Fruit fly (Drosophila melanogaster): ENCODE measurements around the gene Mur89F.

Gene Mur89F

DNA sequence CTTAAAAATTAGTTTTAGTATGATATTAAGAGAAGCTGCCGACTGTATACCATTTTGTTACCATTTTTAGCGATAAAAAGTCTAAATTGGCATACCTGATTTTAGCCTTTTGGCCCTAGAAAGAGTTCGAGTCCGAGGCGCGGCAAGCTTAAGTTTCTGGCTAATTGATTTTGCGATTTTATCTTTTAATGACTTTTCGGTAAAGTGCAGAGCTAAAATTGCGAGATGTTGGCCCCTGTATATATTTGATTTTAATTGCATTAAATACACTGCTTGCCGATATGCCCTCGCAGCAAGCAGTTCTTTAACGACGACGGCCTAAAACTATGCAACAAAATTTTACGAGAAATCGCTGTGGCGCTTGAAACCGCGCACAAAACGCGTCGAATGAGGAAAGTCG is 29.6 kb upstream of the Mur89F start (continued):
- TF ChIP-seq CG2199 (GFP tag; IDR thresholded peaks at IDR 0.05) = no peak
- no peak for TF ChIP-seq Bdp1 (GFP tag; optimal IDR thresholded peaks at IDR 0.05)
- no peak for TF ChIP-seq CG11085 (GFP tag; IDR thresholded peaks at IDR 0.05)
- no peak for TF ChIP-seq run (tag; optimal IDR thresholded peaks at IDR 0.05)
- TF ChIP-seq gfzf (GFP tag; optimal IDR thresholded peaks at IDR 0.05) = no peak
- peak; percentile 2 for TF ChIP-seq Jarid2 (GFP tag; optimal IDR thresholded peaks at IDR 0.05)
- no peak for TF ChIP-seq pfk (GFP tag; optimal IDR thresholded peaks at IDR 0.05)
- peak; percentile 84 for TF ChIP-seq Sry-β (GFP tag; optimal IDR thresholded peaks at IDR 0.05)
- no peak for TF ChIP-seq Poxn (GFP tag; IDR thresholded peaks at IDR 0.05)
- TF ChIP-seq CG14667 (GFP tag; IDR thresholded peaks at IDR 0.05) = no peak
- no peak for TF ChIP-seq twi (tag; optimal IDR thresholded peaks at IDR 0.05)
- TF ChIP-seq CG6683 (GFP tag; optimal IDR thresholded peaks at IDR 0.05) = no peak
- TF ChIP-seq CG16863 (GFP tag; optimal IDR thresholded peaks at IDR 0.05) = no peak
- TF ChIP-seq CG2120 (GFP tag; optimal IDR thresholded peaks at IDR 0.05) = no peak
- peak; percentile 38 for TF ChIP-seq CG30431 (GFP tag; optimal IDR thresholded peaks at IDR 0.05)
- no peak for TF ChIP-seq crc (GFP tag; optimal IDR thresholded peaks at IDR 0.05)
- no peak for TF ChIP-seq tap (tag; optimal IDR thresholded peaks at IDR 0.05)
- TF ChIP-seq h (optimal IDR thresholded peaks at IDR 0.05) = no peak
- no peak for TF ChIP-seq bsh (GFP tag; optimal IDR thresholded peaks at IDR 0.05)
- no peak for TF ChIP-seq CG1024 (GFP tag; IDR thresholded peaks at IDR 0.05)
- TF ChIP-seq CG4707 (GFP tag; optimal IDR thresholded peaks at IDR 0.05) = no peak
- no peak for TF ChIP-seq Eip74EF (GFP tag; optimal IDR thresholded peaks at IDR 0.05)
- no peak for TF ChIP-seq dimm (GFP tag; IDR thresholded peaks at IDR 0.05)
- TF ChIP-seq D19B (GFP tag; optimal IDR thresholded peaks at IDR 0.05) = no peak
- no peak for TF ChIP-seq Dll (GFP tag; IDR thresholded peaks at IDR 0.05; ENCODE audit: partially characterized antibody)
- TF ChIP-seq CG7271 (tag; optimal IDR thresholded peaks at IDR 0.05) = no peak
- no peak for TF ChIP-seq CG5180 (GFP tag; optimal IDR thresholded peaks at IDR 0.05)
- no peak for TF ChIP-seq CG4282 (GFP tag; optimal IDR thresholded peaks at IDR 0.05)
- TF ChIP-seq zen (tag; optimal IDR thresholded peaks at IDR 0.05) = peak; percentile 69
- TF ChIP-seq rib (GFP tag; IDR thresholded peaks at IDR 0.05) = no peak
- peak; percentile 16 for TF ChIP-seq ATbp (GFP tag; optimal IDR thresholded peaks at IDR 0.05)
- peak; percentile 28 for TF ChIP-seq CG17802 (tag; optimal IDR thresholded peaks at IDR 0.05)
- peak; percentile 9 to 52 for TF ChIP-seq chif (GFP tag; optimal IDR thresholded peaks at IDR 0.05)
- peak; percentile 37; the same call in 1 of the 3 replicates for TF ChIP-seq dysf (GFP tag; IDR thresholded peaks at IDR 0.05)
- TF ChIP-seq CG12299 (tag; optimal IDR thresholded peaks at IDR 0.05) = no peak
- TF ChIP-seq CG12769 (tag; optimal IDR thresholded peaks at IDR 0.05) = no peak
- TF ChIP-seq CG34224 (GFP tag; IDR thresholded peaks at IDR 0.05; ENCODE audit: partially characterized antibody) = no peak
- TF ChIP-seq HmgZ (tag; optimal IDR thresholded peaks at IDR 0.05) = no peak
- TF ChIP-seq Elba2 (GFP tag; optimal IDR thresholded peaks at IDR 0.05) = no peak
- no peak for TF ChIP-seq Fer2 (tag; optimal IDR thresholded peaks at IDR 0.05)
- TF ChIP-seq btn (GFP tag; optimal IDR thresholded peaks at IDR 0.05) = no peak
- TF ChIP-seq CG14050 (GFP tag; IDR thresholded peaks at IDR 0.05) = no peak; the same call in 2 of the 3 replicates
- TF ChIP-seq CG3281 (GFP tag; optimal IDR thresholded peaks at IDR 0.05) = no peak
- no peak for TF ChIP-seq pb (GFP tag; optimal IDR thresholded peaks at IDR 0.05)
- no peak for TF ChIP-seq CG13624 (GFP tag; optimal IDR thresholded peaks at IDR 0.05)
- no peak for TF ChIP-seq hbn (GFP tag; IDR thresholded peaks at IDR 0.05; ENCODE audit: partially characterized antibody)
- 0 out of 2 replicates have a peak, but pooled peaks have one; percentile 14 for TF ChIP-seq CG14014 (GFP tag; IDR thresholded peaks at IDR 0.05)
- no peak for TF ChIP-seq bab2 (GFP tag; optimal IDR thresholded peaks at IDR 0.05)
- no peak for TF ChIP-seq CG2202 (tag; optimal IDR thresholded peaks at IDR 0.05)
- TF ChIP-seq amos (GFP tag; IDR thresholded peaks at IDR 0.05; ENCODE audit: partially characterized antibody) = 0 out of 2 replicates have a peak, but pooled peaks have one; percentile 19
- TF ChIP-seq ara (GFP tag; IDR thresholded peaks at IDR 0.05) = no peak
